Worm (Caenorhabditis elegans) whole organism, L2 larva: Measurements from ENCODE around the gene ZK1240.3.

ENCODE experiments used
- F13H6.1 ChIP-seq: sonication (generic microtip); optimal IDR thresholded peaks from 2 replicates; lab custom pipeline; 2016; ENCODE audit warnings: missing genetic modification characterization, missing compliant biosample characterization
- ama-1 ChIP-seq: fragments of 150-350 bp; optimal IDR thresholded peaks from 2 replicates; lab custom pipeline; 2018; ENCODE audit warnings: inconsistent platforms
- blmp-1 ChIP-seq: sonication (generic microtip); optimal IDR thresholded peaks from 2 replicates; lab custom pipeline; 2017; ENCODE audit warnings: missing genetic modification characterization, mild to moderate bottlenecking, missing compliant biosample characterization, antibody characterized with exemption, moderate library complexity; ENCODE audit not compliant: insufficient read depth
- fos-1 ChIP-seq: fragments of 150-350 bp; optimal IDR thresholded peaks from 2 replicates; lab custom pipeline; 2014; ENCODE audit warnings: missing biosample characterization, missing genetic modification characterization
- lsy-2 ChIP-seq, 2 experiments: fragments of 150-350 bp in 1 of 2; sonication (generic microtip) in 1 of 2; optimal IDR thresholded peaks; 2 replicates each; lab custom pipeline; 2014 to 2017; ENCODE audit warnings: missing biosample characterization in 2 of 2, missing genetic modification characterization in 2 of 2
- mdl-1 ChIP-seq, 2 experiments: fragments of 150-350 bp in 1 of 2; sonication (generic microtip) in 1 of 2; optimal IDR thresholded peaks; 2 replicates each; lab custom pipeline; 2017; ENCODE audit warnings: missing biosample characterization in 2 of 2, missing genetic modification characterization in 2 of 2
- nhr-77 ChIP-seq: fragments of 150-350 bp; optimal IDR thresholded peaks from 2 replicates; lab custom pipeline; 2014; ENCODE audit warnings: missing biosample characterization, missing genetic modification characterization
- unc-39 ChIP-seq: fragments of 150-350 bp; optimal IDR thresholded peaks from 2 replicates; lab custom pipeline; 2014; ENCODE audit warnings: missing biosample characterization, missing genetic modification characterization
- zag-1 ChIP-seq: fragments of 150-350 bp; optimal IDR thresholded peaks from 2 replicates; lab custom pipeline; 2014; ENCODE audit warnings: missing biosample characterization, missing genetic modification characterization

DNA sequence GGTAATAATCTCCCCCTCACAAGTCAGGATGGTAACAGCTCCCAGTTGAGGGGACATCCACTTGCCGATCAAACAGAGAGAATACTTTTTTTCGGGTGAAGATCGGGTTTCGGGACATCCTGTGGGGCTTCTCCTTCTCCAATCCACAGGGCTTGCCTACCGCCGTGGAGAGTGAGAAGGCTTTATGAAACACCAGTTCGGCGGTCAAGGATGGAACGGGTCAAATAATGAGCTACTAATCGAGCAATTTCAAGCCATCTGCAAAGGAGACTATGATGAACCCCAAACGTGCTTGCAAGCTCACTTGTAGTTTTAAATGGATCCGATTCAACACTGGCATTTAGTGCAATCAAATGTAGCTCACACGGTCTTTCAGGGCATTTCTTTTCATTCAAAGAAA, 35.4 kb upstream of the ZK1240.3 start:
- TF ChIP-seq ama-1 (no peak), nhr-77 (no peak), fos-1 (tag; lab: Kevin White, UChicago) (no peak), F13H6.1 (tag; lab: Kevin White, UChicago) (no peak), blmp-1 (no peak), mdl-1 (tag; optimal IDR thresholded peaks at IDR 0.05; lab: Kevin White, UChicago) (no peak), unc-39 (tag; lab: Kevin White, UChicago) (no peak), zag-1 (tag; lab: Kevin White, UChicago) (no peak), lsy-2 (tag; optimal IDR thresholded peaks at IDR 0.05; lab: Kevin White, UChicago) (no peak)
